Worm (Caenorhabditis elegans) whole organism, mixed stage, embryonic: ENCODE measurements around the gene D1025.1.

Experiments used
- elt-1 ChIP-seq: sonication (generic microtip); optimal IDR thresholded peaks from 2 replicates; lab custom pipeline; 2017; ENCODE audit warnings: missing genetic modification characterization, mild to moderate bottlenecking, missing compliant biosample characterization, antibody characterized with exemption, moderate library complexity, borderline replicate concordance; ENCODE audit not compliant: insufficient read depth
- lsy-2 ChIP-seq: fragments of 150-350 bp; optimal IDR thresholded peaks from 2 replicates; lab custom pipeline; 2014; ENCODE audit warnings: missing biosample characterization, missing genetic modification characterization
- nhr-12 ChIP-seq: fragments of 150-350 bp; optimal IDR thresholded peaks from 2 replicates; lab custom pipeline; 2014; ENCODE audit warnings: missing biosample characterization, missing genetic modification characterization
- pha-4 ChIP-seq: fragments of 150-350 bp; optimal IDR thresholded peaks from 2 replicates; lab custom pipeline; 2018; ENCODE audit warnings: missing biosample characterization, missing genetic modification reagents, missing genetic modification characterization
- unc-39 ChIP-seq: fragments of 150-350 bp; optimal IDR thresholded peaks from 2 replicates; lab custom pipeline; 2014; ENCODE audit warnings: missing biosample characterization, missing genetic modification characterization
- zip-8 ChIP-seq: fragments of 150-350 bp; optimal IDR thresholded peaks from 2 replicates; lab custom pipeline; 2014; ENCODE audit warnings: missing biosample characterization, missing genetic modification characterization
- ztf-11 ChIP-seq: fragments of 150-350 bp; optimal IDR thresholded peaks from 2 replicates; lab custom pipeline; 2014; ENCODE audit warnings: missing biosample characterization, missing genetic modification characterization

DNA sequence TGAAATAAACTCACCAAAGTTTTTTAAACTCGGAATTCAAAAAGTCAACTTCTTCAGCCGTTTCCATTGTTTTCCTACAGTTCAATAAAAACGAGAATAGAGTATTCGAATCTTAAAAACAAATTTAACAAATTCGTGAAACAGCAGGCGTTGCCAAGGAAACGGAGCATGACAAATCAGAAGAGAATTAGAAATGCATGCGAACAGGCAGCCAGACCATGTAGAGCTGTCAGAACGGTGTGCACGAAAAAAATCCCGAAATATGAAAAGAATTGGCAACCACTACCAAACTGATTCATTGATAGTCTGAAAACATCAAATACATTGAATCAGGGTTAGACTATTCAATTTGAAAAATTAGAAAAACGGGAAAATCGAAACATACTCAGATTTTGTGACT, 21.4 kb downstream of the D1025.1 start, which contains the start of gene fbxa-81:
- TF ChIP-seq nhr-12 (tag; lab: Kevin White, UChicago) (no peak), lsy-2 (tag; lab: Kevin White, UChicago) (no peak), pha-4 (tag; lab: Kevin White, UChicago) (no peak), zip-8 (no peak), ztf-11 (no peak), elt-1 (tag; lab: Kevin White, UChicago) (no peak), unc-39 (tag; lab: Kevin White, UChicago) (no peak)
